Fruit fly (Drosophila melanogaster): ENCODE measurements around the gene CG1486.

CG1486 gene

dm6 chrX:21282035-21282434 lies 41.8 kb upstream of the CG1486 start (continued):
- no peak for TF ChIP-seq Hsf (GFP tag; optimal IDR thresholded peaks at IDR 0.05)
- TF ChIP-seq mam (GFP tag; optimal IDR thresholded peaks at IDR 0.05), result no peak
- TF ChIP-seq gfzf (GFP tag; optimal IDR thresholded peaks at IDR 0.05), result no peak
- TF ChIP-seq CG4730 (GFP tag; IDR thresholded peaks at IDR 0.05), result 0 out of 2 replicates have a peak, but pooled peaks have one; percentile 42
- no peak for TF ChIP-seq z (GFP tag; IDR thresholded peaks at IDR 0.05)
- no peak for TF ChIP-seq ttk (GFP tag; IDR thresholded peaks at IDR 0.05)
- TF ChIP-seq Dip3 (GFP tag; optimal IDR thresholded peaks at IDR 0.05), result no peak
- no peak for TF ChIP-seq Mad (GFP tag; optimal IDR thresholded peaks at IDR 0.05)
- TF ChIP-seq seq (GFP tag; IDR thresholded peaks at IDR 0.05), result no peak
- TF ChIP-seq Vsx1 (GFP tag; optimal IDR thresholded peaks at IDR 0.05), result no peak
- TF ChIP-seq CG14441 (GFP tag; IDR thresholded peaks at IDR 0.05), result 0 out of 2 replicates have a peak, but pooled peaks have one; percentile 10
- peak; percentile 19 for TF ChIP-seq CG12219 (GFP tag; optimal IDR thresholded peaks at IDR 0.05)
- TF ChIP-seq abd-A (tag; optimal IDR thresholded peaks at IDR 0.05), result no peak
- peak; percentile 35 for TF ChIP-seq gem (tag; optimal IDR thresholded peaks at IDR 0.05)
- TF ChIP-seq PHDP (tag; optimal IDR thresholded peaks at IDR 0.05), result peak; percentile 11
- TF ChIP-seq CG8478 (optimal IDR thresholded peaks at IDR 0.05), result no peak
- no peak for TF ChIP-seq CG11696 (GFP tag; IDR thresholded peaks at IDR 0.05)
- TF ChIP-seq gce (GFP tag; IDR thresholded peaks at IDR 0.05), result no peak
- TF ChIP-seq CG15011 (GFP tag; optimal IDR thresholded peaks at IDR 0.05), result no peak
- TF ChIP-seq Abd-B (GFP tag; optimal IDR thresholded peaks at IDR 0.05), result no peak
- TF ChIP-seq CG31365 (tag; optimal IDR thresholded peaks at IDR 0.05), result no peak
- no peak for TF ChIP-seq CrebB (tag; optimal IDR thresholded peaks at IDR 0.05)
- peak; percentile 28; the same call in 1 of the 3 replicates for TF ChIP-seq CG7357 (GFP tag; IDR thresholded peaks at IDR 0.05)
- no peak for TF ChIP-seq CG2116 (GFP tag; optimal IDR thresholded peaks at IDR 0.05)
- TF ChIP-seq Ada2b (GFP tag; IDR thresholded peaks at IDR 0.05), result 0 out of 2 replicates have a peak, but pooled peaks have one; percentile 27
- TF ChIP-seq CG10979 (tag; optimal IDR thresholded peaks at IDR 0.05), result no peak
- TF ChIP-seq CG13287 (GFP tag; IDR thresholded peaks at IDR 0.05; ENCODE audit: partially characterized antibody), result no peak
- no peak for TF ChIP-seq CG10565 (GFP tag; optimal IDR thresholded peaks at IDR 0.05)
- TF ChIP-seq sens-2 (GFP tag; IDR thresholded peaks at IDR 0.05), result no peak
- no peak for TF ChIP-seq CG7271 (tag; optimal IDR thresholded peaks at IDR 0.05)
- TF ChIP-seq kah (GFP tag; optimal IDR thresholded peaks at IDR 0.05), result no peak
- TF ChIP-seq CG6791 (GFP tag; IDR thresholded peaks at IDR 0.05; ENCODE audit: partially characterized antibody), result no peak
- TF ChIP-seq az2 (GFP tag; optimal IDR thresholded peaks at IDR 0.05), result no peak
- no peak for TF ChIP-seq Hand (GFP tag; optimal IDR thresholded peaks at IDR 0.05)
- TF ChIP-seq Myb (GFP tag; optimal IDR thresholded peaks at IDR 0.05), result no peak
- no peak for TF ChIP-seq Max (GFP tag; optimal IDR thresholded peaks at IDR 0.05)
- TF ChIP-seq CG12744 (GFP tag; optimal IDR thresholded peaks at IDR 0.05), result no peak
- TF ChIP-seq sens (GFP tag), result peak; percentile 61
- no peak for TF ChIP-seq mld (GFP tag; IDR thresholded peaks at IDR 0.05; ENCODE audit: partially characterized antibody)
- no peak for TF ChIP-seq lbe (GFP tag; optimal IDR thresholded peaks at IDR 0.05)
- TF ChIP-seq ATbp (GFP tag; optimal IDR thresholded peaks at IDR 0.05), result no peak
- TF ChIP-seq CG18011 (GFP tag; optimal IDR thresholded peaks at IDR 0.05), result no peak
- TF ChIP-seq Doc2 (GFP tag; IDR thresholded peaks at IDR 0.05), result no peak
- no peak; the same call in 1 of the 2 replicates for TF ChIP-seq lmd (GFP tag; IDR thresholded peaks at IDR 0.05)
- TF ChIP-seq grn (GFP tag; optimal IDR thresholded peaks at IDR 0.05), result no peak
- no peak for TF ChIP-seq inv (GFP tag; IDR thresholded peaks at IDR 0.05; ENCODE audit: partially characterized antibody)
- TF ChIP-seq tll (GFP tag; optimal IDR thresholded peaks at IDR 0.05), result no peak
- TF ChIP-seq CG33213 (GFP tag; optimal IDR thresholded peaks at IDR 0.05), result no peak
- TF ChIP-seq wor (GFP tag; IDR thresholded peaks at IDR 0.05), result no peak
- no peak for TF ChIP-seq lov (optimal IDR thresholded peaks at IDR 0.05)
- no peak for TF ChIP-seq lov (GFP tag; IDR thresholded peaks at IDR 0.05)
- peak; percentile 4 for TF ChIP-seq grau (tag; optimal IDR thresholded peaks at IDR 0.05)
